Fruit fly (Drosophila melanogaster) whole organism, embryonic: ENCODE measurements around the gene path.

ENCODE experiments used
- Asciz ChIP-seq: fragments of 200-800 bp; sonication (Bioruptor generic); optimal IDR thresholded peaks from 2 replicates; lab custom pipeline; 2017; ENCODE audit warnings: missing biosample characterization, mild to moderate bottlenecking, missing genetic modification characterization, missing genetic modification reagents
- Atf6 ChIP-seq: fragments of 200-800 bp; sonication (Bioruptor generic); IDR thresholded peaks from 2 replicates; pipeline ENCODE4 v1.3.6; 2022; ENCODE audit warnings: missing biosample characterization, missing genetic modification characterization
- Awh ChIP-seq: fragments of 200-800 bp; sonication (Bioruptor generic); IDR thresholded peaks from 2 replicates; pipeline ENCODE4, ENCODE4 v1.3.6; 2022; ENCODE audit warnings: missing biosample characterization, missing genetic modification characterization
- B-H1 ChIP-seq: fragments of 200-800 bp; sonication (Bioruptor generic); IDR thresholded peaks from 3 replicates; pipeline ENCODE4 v1.3.6; 2022; ENCODE audit warnings: missing biosample characterization, missing genetic modification characterization
- B-H2 ChIP-seq: fragments of 200-800 bp; sonication (Bioruptor generic); optimal IDR thresholded peaks from 2 replicates; lab custom pipeline; 2018; ENCODE audit warnings: missing biosample characterization, mild to moderate bottlenecking, missing genetic modification characterization
- CG10274 ChIP-seq: fragments of 200-800 bp; sonication (Bioruptor generic); optimal IDR thresholded peaks from 3 replicates; lab custom pipeline; 2017; ENCODE audit warnings: missing biosample characterization, mild to moderate bottlenecking, missing genetic modification characterization
- CG12104 ChIP-seq: fragments of 200-800 bp; sonication (Bioruptor generic); optimal IDR thresholded peaks from 3 replicates; lab custom pipeline; 2016; ENCODE audit warnings: missing biosample characterization, missing genetic modification characterization
- CG13287 ChIP-seq: fragments of 200-800 bp; sonication (Bioruptor generic); IDR thresholded peaks from 2 replicates; pipeline ENCODE4 v1.3.6; 2022; ENCODE audit warnings: missing biosample characterization, missing genetic modification characterization; ENCODE audit not compliant: partially characterized antibody
- CG1647 ChIP-seq: fragments of 200-800 bp; sonication (Bioruptor generic); optimal IDR thresholded peaks from 3 replicates; lab custom pipeline; 2016; ENCODE audit warnings: missing biosample characterization, missing genetic modification characterization
- CG18764 ChIP-seq: fragments of 200-800 bp; sonication (Bioruptor generic); optimal IDR thresholded peaks from 3 replicates; lab custom pipeline; 2016; ENCODE audit warnings: missing biosample characterization, missing genetic modification characterization
- CG3065 ChIP-seq: fragments of 200-800 bp; sonication (Bioruptor generic); optimal IDR thresholded peaks from 2 replicates; lab custom pipeline; 2016; ENCODE audit warnings: missing biosample characterization, missing genetic modification characterization
- CG3838 ChIP-seq: fragments of 200-800 bp; sonication (Bioruptor generic); optimal IDR thresholded peaks from 3 replicates; lab custom pipeline; 2016; ENCODE audit warnings: missing biosample characterization, missing genetic modification characterization
- CG4328 ChIP-seq: fragments of 200-800 bp; sonication (Bioruptor generic); optimal IDR thresholded peaks from 3 replicates; lab custom pipeline; 2017; ENCODE audit warnings: missing biosample characterization, missing genetic modification reagents, missing genetic modification characterization
- CG4360 ChIP-seq: fragments of 200-800 bp; sonication (Bioruptor generic); IDR thresholded peaks from 2 replicates; pipeline ENCODE4 v1.3.6; 2022; ENCODE audit warnings: missing biosample characterization, missing genetic modification characterization
- CG7372 ChIP-seq: fragments of 200-800 bp; sonication (Bioruptor generic); IDR thresholded peaks from 2 replicates; pipeline ENCODE4 v1.3.6; 2022; ENCODE audit warnings: missing biosample characterization, missing genetic modification characterization
- CG7745 ChIP-seq: fragments of 200-800 bp; sonication (Bioruptor generic); optimal IDR thresholded peaks from 2 replicates; lab custom pipeline; 2018; ENCODE audit warnings: missing biosample characterization, mild to moderate bottlenecking, missing genetic modification characterization, moderate library complexity
- CG7963 ChIP-seq: fragments of 200-800 bp; sonication (Bioruptor generic); IDR thresholded peaks from 3 replicates; pipeline ENCODE4 v1.3.6; 2022; ENCODE audit warnings: missing biosample characterization, missing genetic modification characterization; ENCODE audit not compliant: partially characterized antibody
- CG9817 ChIP-seq: fragments of 200-800 bp; sonication (Bioruptor generic); optimal IDR thresholded peaks from 2 replicates; lab custom pipeline; 2018; ENCODE audit warnings: missing biosample characterization, mild to moderate bottlenecking, missing genetic modification characterization, moderate library complexity
- CoRest ChIP-seq: fragments of 200-800 bp; sonication (Bioruptor generic); optimal IDR thresholded peaks from 3 replicates; lab custom pipeline; 2018; ENCODE audit warnings: missing biosample characterization, mild to moderate bottlenecking, missing genetic modification characterization, moderate library complexity
- Dip2 ChIP-seq: fragments of 200-800 bp; sonication (Bioruptor generic); IDR thresholded peaks from 2 replicates; pipeline ENCODE4 v1.3.6; 2022; ENCODE audit warnings: missing biosample characterization, missing genetic modification characterization
- Drgx ChIP-seq: fragments of 200-800 bp; sonication (Bioruptor generic); IDR thresholded peaks from 2 replicates; pipeline ENCODE4 v1.3.6; 2022; ENCODE audit warnings: missing biosample characterization, missing genetic modification characterization
- Fer2 ChIP-seq: fragments of 200-800 bp; sonication (Bioruptor generic); optimal IDR thresholded peaks from 2 replicates; lab custom pipeline; 2018; ENCODE audit warnings: missing biosample characterization, mild to moderate bottlenecking, missing genetic modification characterization, moderate library complexity
- H15 ChIP-seq: fragments of 200-800 bp; sonication (Bioruptor generic); IDR thresholded peaks from 3 replicates; pipeline ENCODE4 v1.3.6; 2022; ENCODE audit warnings: missing biosample characterization, missing genetic modification characterization
- HLH3B ChIP-seq: fragments of 200-800 bp; sonication (Bioruptor generic); IDR thresholded peaks from 2 replicates; pipeline ENCODE4 v1.3.6; 2022; ENCODE audit warnings: missing biosample characterization, missing genetic modification characterization
- MBD-R2 ChIP-seq: fragments of 200-800 bp; sonication (Bioruptor generic); IDR thresholded peaks from 2 replicates; pipeline ENCODE4 v1.3.6; 2022; ENCODE audit warnings: missing biosample characterization, missing genetic modification characterization
- MTF-1 ChIP-seq: fragments of 200-800 bp; sonication (Bioruptor generic); optimal IDR thresholded peaks from 2 replicates; lab custom pipeline; 2018; ENCODE audit warnings: missing biosample characterization, mild to moderate bottlenecking, missing genetic modification characterization, borderline replicate concordance
- Sry-δ ChIP-seq: fragments of 200-800 bp; sonication (Bioruptor generic); optimal IDR thresholded peaks from 2 replicates; lab custom pipeline; 2016; ENCODE audit warnings: missing biosample characterization, missing genetic modification characterization
- Vsx1 ChIP-seq: fragments of 200-800 bp; sonication (Bioruptor generic); optimal IDR thresholded peaks from 2 replicates; lab custom pipeline; 2017; ENCODE audit warnings: missing biosample characterization, mild to moderate bottlenecking, missing genetic modification characterization, missing genetic modification reagents
- Xbp1 ChIP-seq: fragments of 200-800 bp; sonication (Bioruptor generic); optimal IDR thresholded peaks from 3 replicates; lab custom pipeline; 2016; ENCODE audit warnings: missing biosample characterization, mild to moderate bottlenecking, missing genetic modification characterization
- YL-1 ChIP-seq: fragments of 200-800 bp; sonication (Bioruptor generic); optimal IDR thresholded peaks from 3 replicates; lab custom pipeline; 2017; ENCODE audit warnings: missing biosample characterization, mild to moderate bottlenecking, missing genetic modification characterization
- ac ChIP-seq: fragments of 200-800 bp; sonication (Bioruptor generic); optimal IDR thresholded peaks from 3 replicates; lab custom pipeline; 2017; ENCODE audit warnings: missing biosample characterization, mild to moderate bottlenecking, missing genetic modification characterization
- ap ChIP-seq: fragments of 200-800 bp; sonication (Bioruptor generic); IDR thresholded peaks from 2 replicates; pipeline ENCODE4 v1.3.6; 2022; ENCODE audit warnings: missing biosample characterization, missing genetic modification characterization
- ase ChIP-seq: fragments of 200-800 bp; sonication (Bioruptor generic); IDR thresholded peaks from 3 replicates; pipeline ENCODE4 v1.3.6; 2022; ENCODE audit warnings: missing biosample characterization, missing genetic modification characterization
- dimm ChIP-seq: fragments of 200-800 bp; sonication (Bioruptor generic); IDR thresholded peaks from 2 replicates; pipeline ENCODE4 v1.3.6; 2022; ENCODE audit warnings: missing biosample characterization, missing genetic modification characterization
- dmrt11E ChIP-seq: fragments of 200-800 bp; sonication (Bioruptor generic); optimal IDR thresholded peaks from 3 replicates; lab custom pipeline; 2018; ENCODE audit warnings: missing biosample characterization, mild to moderate bottlenecking, missing genetic modification characterization, moderate library complexity
- dmrt99B ChIP-seq: fragments of 200-800 bp; sonication (Bioruptor generic); optimal IDR thresholded peaks from 2 replicates; lab custom pipeline; 2018; ENCODE audit warnings: missing biosample characterization, mild to moderate bottlenecking, missing genetic modification characterization, moderate library complexity
- fd96Cb ChIP-seq: fragments of 200-800 bp; sonication (Bioruptor generic); optimal IDR thresholded peaks from 2 replicates; lab custom pipeline; 2018; ENCODE audit warnings: missing biosample characterization, mild to moderate bottlenecking, missing genetic modification characterization, moderate library complexity
- ftz-f1 ChIP-seq: fragments of 200-800 bp; sonication (Bioruptor generic); optimal IDR thresholded peaks from 2 replicates; lab custom pipeline; 2016; ENCODE audit warnings: missing biosample characterization, missing genetic modification characterization
- hkb ChIP-seq, 2 experiments: fragments of 200-800 bp in 1 of 2; fragments of >200 bp in 1 of 2; sonication (Bioruptor generic) in 1 of 2; IDR thresholded peaks in 1 of 2; optimal IDR thresholded peaks in 1 of 2; 2 replicates each; pipeline versions ENCODE4 v1.3.6 to Lab custom; 2017 to 2022; ENCODE audit warnings: missing biosample characterization in 1 of 2, missing genetic modification characterization in 1 of 2
- lab ChIP-seq: fragments of 200-800 bp; sonication (Bioruptor generic); optimal IDR thresholded peaks from 3 replicates; lab custom pipeline; 2017; ENCODE audit warnings: missing biosample characterization, missing genetic modification characterization, mild to moderate bottlenecking, moderate library complexity, missing genetic modification reagents
- lilli ChIP-seq: fragments of 200-800 bp; sonication (Bioruptor generic); optimal IDR thresholded peaks from 3 replicates; lab custom pipeline; 2016; ENCODE audit warnings: missing biosample characterization, missing genetic modification characterization
- nau ChIP-seq: fragments of 200-800 bp; sonication (Bioruptor generic); optimal IDR thresholded peaks from 3 replicates; lab custom pipeline; 2017; ENCODE audit warnings: missing biosample characterization, mild to moderate bottlenecking, missing genetic modification characterization, missing genetic modification reagents
- salm ChIP-seq: fragments of 200-800 bp; sonication (Bioruptor generic); optimal IDR thresholded peaks from 2 replicates; lab custom pipeline; 2018; ENCODE audit warnings: missing biosample characterization, mild to moderate bottlenecking, missing genetic modification characterization
- sd ChIP-seq: fragments of 200-800 bp; sonication (Bioruptor generic); optimal IDR thresholded peaks from 3 replicates; lab custom pipeline; 2018; ENCODE audit warnings: missing biosample characterization, mild to moderate bottlenecking, missing genetic modification characterization, moderate library complexity
- sens ChIP-seq: fragments of 200-800 bp; sonication (Bioruptor generic); peaks from one replicate; lab custom pipeline; 2016; ENCODE audit warnings: missing biosample characterization, missing genetic modification characterization
- slp2 ChIP-seq: fragments of 200-800 bp; sonication (Bioruptor generic); optimal IDR thresholded peaks from 2 replicates; lab custom pipeline; 2016; ENCODE audit warnings: missing biosample characterization, missing genetic modification characterization
- sqz ChIP-seq: fragments of 200-800 bp; sonication (Bioruptor generic); optimal IDR thresholded peaks from 3 replicates; lab custom pipeline; 2018; ENCODE audit warnings: missing biosample characterization, mild to moderate bottlenecking, missing genetic modification characterization
- stwl ChIP-seq: fragments of 200-800 bp; sonication (Bioruptor generic); optimal IDR thresholded peaks from 3 replicates; lab custom pipeline; 2018; ENCODE audit warnings: missing biosample characterization, mild to moderate bottlenecking, missing genetic modification characterization, moderate library complexity
- ttk ChIP-seq: fragments of 200-800 bp; sonication (Bioruptor generic); IDR thresholded peaks from 2 replicates; pipeline ENCODE4 v2.1.2; 2022; ENCODE audit warnings: missing biosample characterization, missing genetic modification characterization
- yki ChIP-seq: fragments of >200 bp; optimal IDR thresholded peaks from 3 replicates; lab custom pipeline; 2018

path gene

DNA sequence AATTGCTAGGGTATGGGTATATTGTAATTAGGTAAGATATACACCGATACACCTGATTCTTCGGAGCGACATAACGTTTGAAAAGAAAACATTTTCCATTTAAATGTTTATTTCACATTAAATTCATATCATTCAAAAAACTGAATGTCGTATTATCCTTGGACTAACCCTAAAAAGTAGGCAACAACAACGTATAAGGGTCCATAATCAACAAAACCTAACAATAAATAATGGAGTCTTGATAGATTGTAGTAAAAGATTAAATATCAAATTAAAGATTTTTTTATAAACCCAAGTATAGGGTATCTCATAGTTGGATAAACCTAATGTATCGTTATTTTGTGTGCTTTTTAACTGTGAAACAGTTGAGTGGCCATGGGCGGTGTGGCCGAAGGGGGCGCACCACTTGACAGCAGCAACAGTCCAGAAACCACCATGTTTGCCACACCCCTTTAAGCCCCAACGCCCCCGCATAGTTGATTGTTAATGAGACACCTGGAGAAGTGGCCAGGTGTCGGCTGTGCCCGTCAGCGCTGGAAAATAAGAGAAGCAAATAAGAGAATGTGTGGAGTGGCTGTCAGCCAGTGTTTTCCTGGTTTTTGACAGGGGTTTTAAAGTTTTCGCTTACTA is 36.8 kb downstream of the path start (continued):
- TF ChIP-seq CG12104 (peak; percentile 41), Atf6 (GFP tag; lab: Robert Waterston, UW) (no peak), sens (peak; percentile 82), CG3838 (GFP tag; lab: Kevin White, UChicago) (no peak), CG4328 (no peak), B-H1 (no peak), sd (tag; lab: Kevin White, UChicago) (no peak), stwl (no peak), CoRest (tag; lab: Kevin White, UChicago) (peak; percentile 61), CG3065 (GFP tag; lab: Kevin White, UChicago) (no peak), Drgx (GFP tag; lab: Robert Waterston, UW) (no peak), ap (GFP tag; lab: Robert Waterston, UW) (no peak), fd96Cb (tag; lab: Kevin White, UChicago) (peak; percentile 33), CG4360 (GFP tag; lab: Robert Waterston, UW) (no peak), hkb (optimal IDR thresholded peaks at IDR 0.05; lab: Kevin White, UChicago) (no peak), hkb (GFP tag; IDR thresholded peaks at IDR 0.05; lab: Robert Waterston, UW) (no peak; the same call in 1 of the 2 replicates), Sry-δ (GFP tag; lab: Kevin White, UChicago) (no peak), B-H2 (no peak), ftz-f1 (GFP tag; lab: Kevin White, UChicago) (no peak), H15 (no peak), CG9817 (tag; lab: Kevin White, UChicago) (no peak), MTF-1 (GFP tag; lab: Kevin White, UChicago) (no peak), Xbp1 (GFP tag; lab: Kevin White, UChicago) (peak; percentile 26), CG7372 (GFP tag; lab: Robert Waterston, UW) (no peak), YL-1 (GFP tag; lab: Kevin White, UChicago) (no peak), Awh (no peak), lab (GFP tag; lab: Kevin White, UChicago) (peak; percentile 21), lilli (GFP tag; lab: Kevin White, UChicago) (peak; percentile 27), CG7745 (tag; lab: Kevin White, UChicago) (no peak), Fer2 (no peak), nau (GFP tag; lab: Kevin White, UChicago) (no peak), Vsx1 (GFP tag; lab: Kevin White, UChicago) (peak; percentile 14), Dip2 (GFP tag; lab: Robert Waterston, UW) (no peak), salm (tag; lab: Kevin White, UChicago) (no peak), CG7963 (GFP tag; lab: Robert Waterston, UW) (no peak), dmrt99B (tag; lab: Kevin White, UChicago) (peak; percentile 55), dimm (GFP tag; lab: Robert Waterston, UW) (no peak), slp2 (GFP tag; lab: Kevin White, UChicago) (no peak), CG18764 (no peak), HLH3B (GFP tag; lab: Robert Waterston, UW) (no peak), CG10274 (no peak), sqz (GFP tag; lab: Kevin White, UChicago) (no peak), MBD-R2 (GFP tag; lab: Robert Waterston, UW) (no peak), ase (GFP tag; lab: Robert Waterston, UW) (no peak), CG1647 (GFP tag; lab: Kevin White, UChicago) (no peak), CG13287 (GFP tag; lab: Robert Waterston, UW) (no peak), Asciz (no peak), ttk (GFP tag; lab: Robert Waterston, UW) (no peak), yki (lab: Kevin White, UChicago) (no peak), ac (GFP tag; lab: Kevin White, UChicago) (no peak), dmrt11E (tag; lab: Kevin White, UChicago) (no peak)
